Fruit fly (Drosophila melanogaster) whole organism, embryonic: ENCODE data around the gene CG33110.

Source experiments
- ATbp ChIP-seq: fragments of 200-800 bp; sonication (Bioruptor generic); optimal IDR thresholded peaks from 2 replicates; lab custom pipeline; 2017; ENCODE audit warnings: missing biosample characterization, mild to moderate bottlenecking, missing genetic modification characterization, missing genetic modification reagents
- B-H2 ChIP-seq: fragments of 200-800 bp; sonication (Bioruptor generic); optimal IDR thresholded peaks from 2 replicates; lab custom pipeline; 2018; ENCODE audit warnings: missing biosample characterization, mild to moderate bottlenecking, missing genetic modification characterization
- CG10209 ChIP-seq: fragments of 200-800 bp; sonication (Bioruptor generic); optimal IDR thresholded peaks from 3 replicates; lab custom pipeline; 2017; ENCODE audit warnings: missing biosample characterization, mild to moderate bottlenecking, missing genetic modification characterization, missing genetic modification reagents
- CG12769 ChIP-seq: fragments of 200-800 bp; sonication (Bioruptor generic); optimal IDR thresholded peaks from 2 replicates; lab custom pipeline; 2019; ENCODE audit warnings: missing biosample characterization, mild to moderate bottlenecking, missing genetic modification characterization, moderate library complexity
- CG13296 ChIP-seq: fragments of 200-800 bp; sonication (Bioruptor generic); optimal IDR thresholded peaks from 3 replicates; lab custom pipeline; 2018; ENCODE audit warnings: missing biosample characterization, mild to moderate bottlenecking, missing genetic modification characterization
- CG13894 ChIP-seq: fragments of 200-800 bp; sonication (Bioruptor generic); optimal IDR thresholded peaks from 3 replicates; lab custom pipeline; 2018; ENCODE audit warnings: missing biosample characterization, mild to moderate bottlenecking, missing genetic modification characterization, moderate library complexity
- CG14014 ChIP-seq: fragments of 200-800 bp; sonication (Bioruptor generic); IDR thresholded peaks from 2 replicates; pipeline ENCODE4 v1.3.6; 2022; ENCODE audit warnings: missing biosample characterization, missing genetic modification characterization
- CG15011 ChIP-seq: fragments of 200-800 bp; sonication (Bioruptor generic); optimal IDR thresholded peaks from 3 replicates; lab custom pipeline; 2018; ENCODE audit warnings: missing biosample characterization, mild to moderate bottlenecking, missing genetic modification characterization
- CG17385 ChIP-seq: fragments of 200-800 bp; sonication (Bioruptor generic); optimal IDR thresholded peaks from 3 replicates; lab custom pipeline; 2018; ENCODE audit warnings: missing biosample characterization, mild to moderate bottlenecking, missing genetic modification characterization
- CG17912 ChIP-seq: fragments of 200-800 bp; sonication (Bioruptor generic); optimal IDR thresholded peaks from 2 replicates; lab custom pipeline; 2018; ENCODE audit warnings: missing biosample characterization, mild to moderate bottlenecking, missing genetic modification characterization
- CG18599 ChIP-seq: fragments of 200-800 bp; sonication (Bioruptor generic); optimal IDR thresholded peaks from 3 replicates; lab custom pipeline; 2017; ENCODE audit warnings: missing biosample characterization, missing genetic modification characterization, mild to moderate bottlenecking, moderate library complexity, missing genetic modification reagents
- CG18764 ChIP-seq: fragments of 200-800 bp; sonication (Bioruptor generic); optimal IDR thresholded peaks from 3 replicates; lab custom pipeline; 2016; ENCODE audit warnings: missing biosample characterization, missing genetic modification characterization
- CG4707 ChIP-seq: fragments of 200-800 bp; sonication (Bioruptor generic); optimal IDR thresholded peaks from 2 replicates; lab custom pipeline; 2018; ENCODE audit warnings: missing biosample characterization, mild to moderate bottlenecking, missing genetic modification characterization, moderate library complexity
- CG5180 ChIP-seq: fragments of 200-800 bp; sonication (Bioruptor generic); optimal IDR thresholded peaks from 3 replicates; lab custom pipeline; 2017; ENCODE audit warnings: missing biosample characterization, missing genetic modification characterization, mild to moderate bottlenecking, moderate library complexity, missing genetic modification reagents
- CG6175 ChIP-seq: fragments of 200-800 bp; sonication (Bioruptor generic); IDR thresholded peaks from 3 replicates; pipeline ENCODE4 v1.3.6; 2022; ENCODE audit warnings: missing biosample characterization, missing genetic modification characterization
- CG7556 ChIP-seq: fragments of 200-800 bp; sonication (Bioruptor generic); optimal IDR thresholded peaks from 2 replicates; lab custom pipeline; 2017; ENCODE audit warnings: missing biosample characterization, mild to moderate bottlenecking, missing genetic modification characterization
- CG7963 ChIP-seq: fragments of 200-800 bp; sonication (Bioruptor generic); IDR thresholded peaks from 3 replicates; pipeline ENCODE4 v1.3.6; 2022; ENCODE audit warnings: missing biosample characterization, missing genetic modification characterization; ENCODE audit not compliant: partially characterized antibody
- CG8290 ChIP-seq, 3 experiments: fragments of 200-800 bp; sonication (Bioruptor generic); optimal IDR thresholded peaks; 2 replicates each; lab custom pipeline; 2016 to 2019; ENCODE audit warnings: missing biosample characterization in 3 of 3, missing genetic modification characterization in 3 of 3, mild to moderate bottlenecking in 2 of 3, moderate library complexity in 1 of 3
- CG8765 ChIP-seq: fragments of 200-800 bp; sonication (Bioruptor generic); IDR thresholded peaks from 2 replicates; pipeline ENCODE4 v1.3.6; 2022; ENCODE audit warnings: missing biosample characterization, missing genetic modification characterization
- ERR ChIP-seq: fragments of 200-800 bp; sonication (Bioruptor generic); optimal IDR thresholded peaks from 2 replicates; lab custom pipeline; 2016; ENCODE audit warnings: missing biosample characterization, missing genetic modification characterization
- Eip74EF ChIP-seq, 2 experiments: fragments of 200-800 bp in 1 of 2; fragments of >200 bp in 1 of 2; sonication (Bioruptor generic) in 1 of 2; optimal IDR thresholded peaks; 2 replicates each; lab custom pipeline; 2017 to 2019; ENCODE audit warnings: missing biosample characterization in 2 of 2, missing genetic modification characterization in 2 of 2, mild to moderate bottlenecking in 1 of 2, moderate library complexity in 1 of 2
- H15 ChIP-seq: fragments of 200-800 bp; sonication (Bioruptor generic); IDR thresholded peaks from 3 replicates; pipeline ENCODE4 v1.3.6; 2022; ENCODE audit warnings: missing biosample characterization, missing genetic modification characterization
- H2.0 ChIP-seq: fragments of 200-800 bp; sonication (Bioruptor generic); IDR thresholded peaks from 2 replicates; pipeline ENCODE4 v1.3.6; 2022; ENCODE audit warnings: missing biosample characterization, missing genetic modification characterization
- Hmr ChIP-seq: fragments of 200-800 bp; sonication (Bioruptor generic); optimal IDR thresholded peaks from 3 replicates; lab custom pipeline; 2017; ENCODE audit warnings: mild to moderate bottlenecking, missing biosample characterization, missing genetic modification reagents, missing genetic modification characterization
- Jarid2 ChIP-seq: fragments of 200-800 bp; sonication (Bioruptor generic); optimal IDR thresholded peaks from 3 replicates; lab custom pipeline; 2017; ENCODE audit warnings: mild to moderate bottlenecking, missing biosample characterization, missing genetic modification reagents, missing genetic modification characterization
- Med ChIP-seq: fragments of 200-800 bp; sonication (Bioruptor generic); peaks from one replicate; lab custom pipeline; 2016; ENCODE audit warnings: missing biosample characterization, missing genetic modification characterization, mild to moderate bottlenecking, inconsistent platforms, moderate library complexity
- Sox100B ChIP-seq: fragments of 200-800 bp; sonication (Bioruptor generic); optimal IDR thresholded peaks from 3 replicates; lab custom pipeline; 2018; ENCODE audit warnings: missing biosample characterization, mild to moderate bottlenecking, missing genetic modification characterization
- bsh ChIP-seq, 2 experiments: fragments of 200-800 bp; sonication (Bioruptor generic); optimal IDR thresholded peaks; 2 replicates each; lab custom pipeline; 2017 to 2018; ENCODE audit warnings: mild to moderate bottlenecking in 2 of 2, missing biosample characterization in 2 of 2, missing genetic modification characterization in 2 of 2, moderate library complexity in 1 of 2
- chinmo ChIP-seq: fragments of 200-800 bp; sonication (Bioruptor generic); IDR thresholded peaks from 4 replicates; pipeline ENCODE4 v1.3.6; 2022; ENCODE audit warnings: missing biosample characterization, missing genetic modification characterization; ENCODE audit not compliant: partially characterized antibody
- dysf ChIP-seq: fragments of 200-800 bp; sonication (Bioruptor generic); IDR thresholded peaks from 3 replicates; pipeline ENCODE4 v1.3.6; 2022; ENCODE audit warnings: missing biosample characterization, missing genetic modification characterization
- fd3F ChIP-seq: fragments of 200-800 bp; sonication (Bioruptor generic); optimal IDR thresholded peaks from 2 replicates; lab custom pipeline; 2018; ENCODE audit warnings: missing biosample characterization, mild to moderate bottlenecking, missing genetic modification characterization, moderate library complexity
- fd64A ChIP-seq: fragments of 200-800 bp; sonication (Bioruptor generic); optimal IDR thresholded peaks from 3 replicates; lab custom pipeline; 2018; ENCODE audit warnings: missing biosample characterization, mild to moderate bottlenecking, missing genetic modification characterization
- gcm ChIP-seq: fragments of 200-800 bp; sonication (Bioruptor generic); optimal IDR thresholded peaks from 2 replicates; lab custom pipeline; 2019; ENCODE audit warnings: missing biosample characterization, mild to moderate bottlenecking, missing genetic modification characterization, moderate library complexity
- gem ChIP-seq: fragments of 200-800 bp; sonication (Bioruptor generic); optimal IDR thresholded peaks from 2 replicates; lab custom pipeline; 2019; ENCODE audit warnings: missing biosample characterization, mild to moderate bottlenecking, missing genetic modification characterization, moderate library complexity
- h ChIP-seq: fragments of >200 bp; optimal IDR thresholded peaks from 2 replicates; lab custom pipeline; 2017
- her ChIP-seq: fragments of 200-800 bp; sonication (Bioruptor generic); optimal IDR thresholded peaks from 2 replicates; lab custom pipeline; 2016; ENCODE audit warnings: missing biosample characterization, missing genetic modification characterization
- inv ChIP-seq: fragments of 200-800 bp; sonication (Bioruptor generic); IDR thresholded peaks from 2 replicates; pipeline ENCODE4 v1.3.6; 2022; ENCODE audit warnings: missing biosample characterization, missing genetic modification characterization; ENCODE audit not compliant: partially characterized antibody
- kni ChIP-seq: fragments of 200-800 bp; sonication (Bioruptor generic); optimal IDR thresholded peaks from 3 replicates; lab custom pipeline; 2017; ENCODE audit warnings: mild to moderate bottlenecking, missing biosample characterization, missing genetic modification reagents, missing genetic modification characterization
- nom ChIP-seq: fragments of 200-800 bp; sonication (Bioruptor generic); optimal IDR thresholded peaks from 2 replicates; lab custom pipeline; 2017; ENCODE audit warnings: missing biosample characterization, missing genetic modification characterization, mild to moderate bottlenecking, moderate library complexity, missing genetic modification reagents
- peb ChIP-seq: fragments of 200-800 bp; sonication (Bioruptor generic); IDR thresholded peaks from 2 replicates; pipeline ENCODE4 v1.3.6; 2022; ENCODE audit warnings: missing biosample characterization, missing genetic modification characterization
- pho ChIP-seq: fragments of 200-800 bp; sonication (Bioruptor generic); optimal IDR thresholded peaks from 2 replicates; lab custom pipeline; 2016; ENCODE audit warnings: missing biosample characterization, missing genetic modification characterization
- phol ChIP-seq: fragments of 200-800 bp; sonication (Bioruptor generic); optimal IDR thresholded peaks from 3 replicates; lab custom pipeline; 2018; ENCODE audit warnings: missing biosample characterization, mild to moderate bottlenecking, missing genetic modification characterization, moderate library complexity
- salm ChIP-seq: fragments of 200-800 bp; sonication (Bioruptor generic); optimal IDR thresholded peaks from 2 replicates; lab custom pipeline; 2018; ENCODE audit warnings: missing biosample characterization, mild to moderate bottlenecking, missing genetic modification characterization
- sd ChIP-seq: fragments of 200-800 bp; sonication (Bioruptor generic); optimal IDR thresholded peaks from 3 replicates; lab custom pipeline; 2018; ENCODE audit warnings: missing biosample characterization, mild to moderate bottlenecking, missing genetic modification characterization, moderate library complexity
- sim ChIP-seq: fragments of 200-800 bp; sonication (Bioruptor generic); IDR thresholded peaks from 2 replicates; pipeline ENCODE4 v1.3.6; 2022; ENCODE audit warnings: missing biosample characterization, missing genetic modification characterization
- tio ChIP-seq: fragments of 200-800 bp; sonication (Bioruptor generic); optimal IDR thresholded peaks from 2 replicates; lab custom pipeline; 2017; ENCODE audit warnings: missing biosample characterization, missing genetic modification characterization, inconsistent platforms
- tna ChIP-seq: fragments of 200-800 bp; sonication (Bioruptor generic); IDR thresholded peaks from 2 replicates; pipeline ENCODE4 v1.3.6; 2022; ENCODE audit warnings: missing biosample characterization, missing genetic modification characterization; ENCODE audit not compliant: partially characterized antibody

Gene CG33110

DNA sequence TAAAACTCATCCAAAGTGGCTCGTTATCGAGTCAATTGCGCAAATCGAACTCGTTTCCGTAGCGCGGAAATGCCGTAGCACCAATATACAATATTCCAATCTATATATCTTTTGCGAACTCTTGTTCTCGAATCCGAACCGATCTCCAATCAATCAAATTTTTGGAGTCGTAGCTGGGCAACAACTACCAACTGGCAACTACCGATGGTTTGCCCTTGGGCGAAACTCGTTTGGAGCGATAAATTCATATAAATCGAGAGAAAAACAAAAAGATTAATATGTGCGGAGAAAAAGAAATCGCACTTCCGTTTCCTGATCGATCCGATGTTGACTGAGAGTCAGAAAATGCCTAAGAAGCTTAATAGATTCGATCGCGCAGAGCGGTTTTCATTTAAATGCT is 4.3 kb upstream of the CG33110 start:
- no peak for TF ChIP-seq H2.0 (GFP tag; lab: Robert Waterston, UW)
- TF ChIP-seq CG13894 (tag; lab: Kevin White, UChicago) = peak; percentile 99
- TF ChIP-seq CG12769 (tag; lab: Kevin White, UChicago) = peak; percentile 1
- peak in 1 of 2 experiments; percentile 86 for TF ChIP-seq Eip74EF (GFP tag; optimal IDR thresholded peaks at IDR 0.05; lab: Kevin White, UChicago)
- TF ChIP-seq chinmo (GFP tag; lab: Robert Waterston, UW) = peak; percentile 63; the same call in 2 of the 4 replicates
- no peak for TF ChIP-seq CG15011
- TF ChIP-seq sd (tag; lab: Kevin White, UChicago) = peak; percentile 28

DNA sequence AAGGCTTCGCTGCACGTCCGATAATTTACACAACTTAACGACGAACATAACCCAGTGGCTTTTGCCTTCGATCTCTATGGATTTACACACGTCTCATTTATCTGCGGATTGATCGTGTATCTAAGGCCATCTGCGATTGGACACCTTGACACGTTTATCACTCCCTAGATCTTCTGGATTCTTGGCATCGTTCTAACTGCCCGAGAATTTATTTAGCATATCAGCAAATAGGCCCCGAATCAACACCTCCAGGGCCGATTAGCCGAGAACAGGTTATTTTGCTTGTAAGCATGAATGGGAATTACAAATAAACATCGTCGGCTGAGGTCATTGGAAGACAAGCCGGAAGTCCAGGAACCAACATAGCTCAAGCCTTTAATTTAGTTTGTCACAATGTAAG is 1.5 kb upstream of the CG33110 start:
- TF ChIP-seq nom = no peak
- TF ChIP-seq Sox100B (GFP tag; lab: Kevin White, UChicago) = no peak
- TF ChIP-seq peb (GFP tag; lab: Robert Waterston, UW) = no peak
- TF ChIP-seq B-H2 (GFP tag; lab: Kevin White, UChicago) = no peak
- TF ChIP-seq salm (tag; lab: Kevin White, UChicago) = no peak
- no peak for TF ChIP-seq h (lab: Kevin White, UChicago)
- TF ChIP-seq phol = no peak
- TF ChIP-seq CG18764 (GFP tag; lab: Kevin White, UChicago) = no peak
- TF ChIP-seq gcm (GFP tag; lab: Kevin White, UChicago) = no peak
- TF ChIP-seq CG7963 = no peak
- no peak for TF ChIP-seq CG8765 (GFP tag; lab: Robert Waterston, UW)
- TF ChIP-seq Jarid2 (GFP tag; lab: Kevin White, UChicago) = no peak
- no peak for TF ChIP-seq H15 (GFP tag; lab: Robert Waterston, UW)
- TF ChIP-seq sim (GFP tag; lab: Robert Waterston, UW) = no peak
- no peak for TF ChIP-seq pho (GFP tag; lab: Kevin White, UChicago)
- TF ChIP-seq CG12769 (tag; lab: Kevin White, UChicago) = peak; percentile 77
- TF ChIP-seq her (GFP tag; lab: Kevin White, UChicago) = no peak
- TF ChIP-seq Med (GFP tag; lab: Kevin White, UChicago) = peak; percentile 24
- peak; percentile 60 for TF ChIP-seq CG13894 (tag; lab: Kevin White, UChicago)
- no peak for TF ChIP-seq tna
- no peak for TF ChIP-seq ERR (GFP tag; lab: Kevin White, UChicago)
- peak; percentile 78 for TF ChIP-seq sd (tag; lab: Kevin White, UChicago)
- no peak for TF ChIP-seq CG7556

DNA sequence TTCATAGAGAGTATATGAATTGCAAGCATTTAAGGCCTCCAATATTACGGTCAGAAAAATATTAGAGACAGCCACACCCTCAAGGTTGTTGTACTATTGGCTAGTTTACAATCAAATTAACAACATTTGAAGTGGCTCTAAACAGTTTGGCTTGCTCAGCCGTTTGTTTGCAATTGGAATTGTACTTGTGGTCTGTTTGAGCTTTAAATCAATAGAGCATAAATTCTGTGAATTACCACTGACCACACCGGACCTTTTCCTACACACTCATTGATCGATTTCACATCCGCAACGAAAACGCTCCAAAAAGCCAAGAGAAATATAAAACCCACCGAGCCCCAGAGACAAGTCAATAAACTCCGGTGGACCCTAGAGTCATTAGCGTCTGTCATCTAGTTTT is 3.6 kb downstream of the CG33110 start:
- TF ChIP-seq CG13296 (peak; percentile 41), CG14014 (GFP tag; lab: Robert Waterston, UW) (peak; percentile 41; the same call in 1 of the 2 replicates), CG4707 (GFP tag; lab: Kevin White, UChicago) (peak; percentile 25), tio (GFP tag; lab: Kevin White, UChicago) (no peak), CG18599 (GFP tag; lab: Kevin White, UChicago) (no peak), CG6175 (GFP tag; lab: Robert Waterston, UW) (no peak), Hmr (peak; percentile 27), fd64A (peak; percentile 25), inv (GFP tag; lab: Robert Waterston, UW) (no peak), kni (GFP tag; lab: Kevin White, UChicago) (peak; percentile 56), CG17912 (GFP tag; lab: Kevin White, UChicago) (peak; percentile 20), CG10209 (GFP tag; lab: Kevin White, UChicago) (peak; percentile 22), CG8290 (GFP tag; optimal IDR thresholded peaks at IDR 0.05; lab: Kevin White, UChicago) (no peak), CG8290 (tag; optimal IDR thresholded peaks at IDR 0.05; lab: Kevin White, UChicago) (peak in 1 of 2 experiments; percentile 25), fd3F (GFP tag; lab: Kevin White, UChicago) (peak; percentile 17), dysf (GFP tag; lab: Robert Waterston, UW) (no peak), bsh (GFP tag; optimal IDR thresholded peaks at IDR 0.05; lab: Kevin White, UChicago) (peak in 1 of 2 experiments; percentile 2), ATbp (GFP tag; lab: Kevin White, UChicago) (peak; percentile 64), CG5180 (GFP tag; lab: Kevin White, UChicago) (peak; percentile 52), CG17385 (GFP tag; lab: Kevin White, UChicago) (peak; percentile 38), gem (tag; lab: Kevin White, UChicago) (no peak)
